Fruit fly (Drosophila melanogaster) whole organism, embryonic: ENCODE data around the gene CG8301.
A peak's percentile ranks its signal among the peaks of the same experiment; 100 is the strongest.

ENCODE experiments used
- Asciz ChIP-seq: fragments of 200-800 bp; sonication (Bioruptor generic); optimal IDR thresholded peaks from 2 replicates; lab custom pipeline; 2017; ENCODE audit warnings: missing biosample characterization, mild to moderate bottlenecking, missing genetic modification characterization, missing genetic modification reagents
- Atf6 ChIP-seq: fragments of 200-800 bp; sonication (Bioruptor generic); IDR thresholded peaks from 2 replicates; pipeline ENCODE4 v1.3.6; 2022; ENCODE audit warnings: missing biosample characterization, missing genetic modification characterization
- Blimp-1 ChIP-seq: fragments of 200-800 bp; sonication (Bioruptor generic); optimal IDR thresholded peaks from 3 replicates; lab custom pipeline; 2018; ENCODE audit warnings: missing biosample characterization, missing genetic modification characterization, mild to moderate bottlenecking, moderate library complexity, missing genetic modification reagents
- Bteb2 ChIP-seq: fragments of 200-800 bp; sonication (Bioruptor generic); optimal IDR thresholded peaks from 2 replicates; lab custom pipeline; 2016; ENCODE audit warnings: missing biosample characterization, missing genetic modification characterization
- CG10267 ChIP-seq: fragments of 200-800 bp; sonication (Bioruptor generic); optimal IDR thresholded peaks from 2 replicates; lab custom pipeline; 2018; ENCODE audit warnings: missing biosample characterization, mild to moderate bottlenecking, missing genetic modification characterization, moderate library complexity
- CG10462 ChIP-seq: fragments of 200-800 bp; sonication (Bioruptor generic); optimal IDR thresholded peaks from 2 replicates; lab custom pipeline; 2016; ENCODE audit warnings: missing biosample characterization, missing genetic modification characterization
- CG12236 ChIP-seq: fragments of 200-800 bp; sonication (Bioruptor generic); optimal IDR thresholded peaks from 2 replicates; lab custom pipeline; 2016; ENCODE audit warnings: missing biosample characterization, missing genetic modification characterization
- CG1233 ChIP-seq: fragments of 200-800 bp; sonication (Bioruptor generic); optimal IDR thresholded peaks from 4 replicates; lab custom pipeline; 2018; ENCODE audit warnings: missing biosample characterization, mild to moderate bottlenecking, missing genetic modification characterization
- CG12744 ChIP-seq: fragments of 200-800 bp; sonication (Bioruptor generic); optimal IDR thresholded peaks from 2 replicates; lab custom pipeline; 2016; ENCODE audit warnings: missing biosample characterization, missing genetic modification characterization
- CG13624 ChIP-seq: fragments of 200-800 bp; sonication (Bioruptor generic); optimal IDR thresholded peaks from 2 replicates; lab custom pipeline; 2016; ENCODE audit warnings: missing biosample characterization, missing genetic modification characterization
- CG14050 ChIP-seq: fragments of 200-800 bp; sonication (Bioruptor generic); IDR thresholded peaks from 3 replicates; pipeline ENCODE4 v1.3.6; 2022; ENCODE audit warnings: missing biosample characterization, missing genetic modification characterization
- CG14441 ChIP-seq: fragments of 200-800 bp; sonication (Bioruptor generic); IDR thresholded peaks from 2 replicates; pipeline ENCODE4 v1.3.6; 2022; ENCODE audit warnings: missing biosample characterization, missing genetic modification characterization
- CG14860 ChIP-seq: fragments of 200-800 bp; sonication (Bioruptor generic); IDR thresholded peaks from 3 replicates; pipeline ENCODE4 v1.3.6; 2022; ENCODE audit warnings: missing biosample characterization, missing genetic modification characterization; ENCODE audit not compliant: partially characterized antibody
- CG17361 ChIP-seq: fragments of 200-800 bp; sonication (Bioruptor generic); IDR thresholded peaks from 3 replicates; pipeline ENCODE4 v1.3.6; 2022; ENCODE audit warnings: missing biosample characterization, missing genetic modification characterization
- CG1832 ChIP-seq: fragments of 200-800 bp; sonication (Bioruptor generic); optimal IDR thresholded peaks from 2 replicates; lab custom pipeline; 2017; ENCODE audit warnings: missing biosample characterization, mild to moderate bottlenecking, missing genetic modification characterization, inconsistent platforms
- CG31441 ChIP-seq: fragments of 200-800 bp; sonication (Bioruptor generic); IDR thresholded peaks from 2 replicates; pipeline ENCODE4 v1.3.6; 2022; ENCODE audit warnings: missing biosample characterization, missing genetic modification characterization
- CG33213 ChIP-seq: fragments of 200-800 bp; sonication (Bioruptor generic); optimal IDR thresholded peaks from 3 replicates; lab custom pipeline; 2016; ENCODE audit warnings: missing biosample characterization, missing genetic modification characterization
- CG4328 ChIP-seq: fragments of 200-800 bp; sonication (Bioruptor generic); optimal IDR thresholded peaks from 3 replicates; lab custom pipeline; 2017; ENCODE audit warnings: missing biosample characterization, missing genetic modification reagents, missing genetic modification characterization
- CG5180 ChIP-seq: fragments of 200-800 bp; sonication (Bioruptor generic); optimal IDR thresholded peaks from 3 replicates; lab custom pipeline; 2017; ENCODE audit warnings: missing biosample characterization, missing genetic modification characterization, mild to moderate bottlenecking, moderate library complexity, missing genetic modification reagents
- CG7556 ChIP-seq: fragments of 200-800 bp; sonication (Bioruptor generic); optimal IDR thresholded peaks from 2 replicates; lab custom pipeline; 2017; ENCODE audit warnings: missing biosample characterization, mild to moderate bottlenecking, missing genetic modification characterization
- CG8388 ChIP-seq: fragments of 200-800 bp; sonication (Bioruptor generic); optimal IDR thresholded peaks from 2 replicates; lab custom pipeline; 2019; ENCODE audit warnings: missing biosample characterization, mild to moderate bottlenecking, missing genetic modification characterization, moderate library complexity
- CTCF ChIP-seq: fragments of 200-800 bp; sonication (Bioruptor generic); optimal IDR thresholded peaks from 2 replicates; lab custom pipeline; 2017; ENCODE audit warnings: missing biosample characterization, mild to moderate bottlenecking, missing genetic modification characterization, moderate library complexity
- Dip2 ChIP-seq: fragments of 200-800 bp; sonication (Bioruptor generic); IDR thresholded peaks from 2 replicates; pipeline ENCODE4 v1.3.6; 2022; ENCODE audit warnings: missing biosample characterization, missing genetic modification characterization
- Dref ChIP-seq: fragments of 200-800 bp; sonication (Bioruptor generic); IDR thresholded peaks from 2 replicates; pipeline ENCODE4 v1.3.6; 2022; ENCODE audit warnings: missing biosample characterization, missing genetic modification characterization
- ERR ChIP-seq: fragments of 200-800 bp; sonication (Bioruptor generic); optimal IDR thresholded peaks from 2 replicates; lab custom pipeline; 2016; ENCODE audit warnings: missing biosample characterization, missing genetic modification characterization
- Ets65A ChIP-seq: fragments of 200-800 bp; sonication (Bioruptor generic); peaks from one replicate; lab custom pipeline; 2016; ENCODE audit warnings: missing biosample characterization, missing genetic modification characterization
- Fer1 ChIP-seq: fragments of 200-800 bp; sonication (Bioruptor generic); optimal IDR thresholded peaks from 2 replicates; lab custom pipeline; 2017; ENCODE audit warnings: missing biosample characterization, mild to moderate bottlenecking, missing genetic modification characterization
- Fer3 ChIP-seq: fragments of 200-800 bp; sonication (Bioruptor generic); optimal IDR thresholded peaks from 2 replicates; lab custom pipeline; 2018; ENCODE audit warnings: missing biosample characterization, mild to moderate bottlenecking, missing genetic modification characterization, moderate library complexity
- HLH3B ChIP-seq: fragments of 200-800 bp; sonication (Bioruptor generic); IDR thresholded peaks from 2 replicates; pipeline ENCODE4 v1.3.6; 2022; ENCODE audit warnings: missing biosample characterization, missing genetic modification characterization
- MTF-1 ChIP-seq: fragments of 200-800 bp; sonication (Bioruptor generic); optimal IDR thresholded peaks from 2 replicates; lab custom pipeline; 2018; ENCODE audit warnings: missing biosample characterization, mild to moderate bottlenecking, missing genetic modification characterization, borderline replicate concordance
- Pdp1 ChIP-seq, 2 experiments: fragments of 200-800 bp; sonication (Bioruptor generic); optimal IDR thresholded peaks; 3 replicates each; lab custom pipeline; 2016; ENCODE audit warnings: missing biosample characterization in 2 of 2, missing genetic modification characterization in 2 of 2, mild to moderate bottlenecking in 1 of 2, moderate library complexity in 1 of 2
- Sry-β ChIP-seq: fragments of 200-800 bp; sonication (Bioruptor generic); optimal IDR thresholded peaks from 2 replicates; lab custom pipeline; 2018; ENCODE audit warnings: missing biosample characterization, mild to moderate bottlenecking, missing genetic modification characterization, moderate library complexity
- Vsx1 ChIP-seq: fragments of 200-800 bp; sonication (Bioruptor generic); optimal IDR thresholded peaks from 2 replicates; lab custom pipeline; 2017; ENCODE audit warnings: missing biosample characterization, mild to moderate bottlenecking, missing genetic modification characterization, missing genetic modification reagents
- bcd ChIP-seq: fragments of 200-800 bp; sonication (Bioruptor generic); optimal IDR thresholded peaks from 2 replicates; lab custom pipeline; 2017; ENCODE audit warnings: missing biosample characterization, mild to moderate bottlenecking, missing genetic modification characterization
- chinmo ChIP-seq: fragments of 200-800 bp; sonication (Bioruptor generic); IDR thresholded peaks from 4 replicates; pipeline ENCODE4 v1.3.6; 2022; ENCODE audit warnings: missing biosample characterization, missing genetic modification characterization; ENCODE audit not compliant: partially characterized antibody
- chn ChIP-seq: fragments of 200-800 bp; sonication (Bioruptor generic); optimal IDR thresholded peaks from 2 replicates; lab custom pipeline; 2016; ENCODE audit warnings: missing biosample characterization, missing genetic modification characterization
- ci ChIP-seq: fragments of 200-800 bp; sonication (Bioruptor generic); IDR thresholded peaks from 3 replicates; pipeline ENCODE4 v1.3.6; 2022; ENCODE audit warnings: missing biosample characterization, missing genetic modification characterization
- danr ChIP-seq: fragments of 200-800 bp; sonication (Bioruptor generic); IDR thresholded peaks from 2 replicates; pipeline ENCODE4 v1.3.6; 2022; ENCODE audit warnings: missing biosample characterization, missing genetic modification characterization
- dimm ChIP-seq: fragments of 200-800 bp; sonication (Bioruptor generic); IDR thresholded peaks from 2 replicates; pipeline ENCODE4 v1.3.6; 2022; ENCODE audit warnings: missing biosample characterization, missing genetic modification characterization
- dpn ChIP-seq, 2 experiments: fragments of 200-800 bp; sonication (Bioruptor generic); optimal IDR thresholded peaks; 3 replicates each; lab custom pipeline; 2016; ENCODE audit warnings: missing biosample characterization in 2 of 2, missing genetic modification characterization in 2 of 2
- gsb ChIP-seq: fragments of 200-800 bp; sonication (Bioruptor generic); IDR thresholded peaks from 2 replicates; pipeline ENCODE4 v1.3.6; 2022; ENCODE audit warnings: missing biosample characterization, missing genetic modification characterization
- lbe ChIP-seq: fragments of 200-800 bp; sonication (Bioruptor generic); optimal IDR thresholded peaks from 2 replicates; lab custom pipeline; 2016; ENCODE audit warnings: missing biosample characterization, mild to moderate bottlenecking, missing genetic modification characterization
- maf-S ChIP-seq: fragments of 200-800 bp; sonication (Bioruptor generic); optimal IDR thresholded peaks from 2 replicates; lab custom pipeline; 2016; ENCODE audit warnings: missing biosample characterization, missing genetic modification characterization
- mirr ChIP-seq: fragments of 200-800 bp; sonication (Bioruptor generic); optimal IDR thresholded peaks from 3 replicates; lab custom pipeline; 2018; ENCODE audit warnings: missing biosample characterization, mild to moderate bottlenecking, missing genetic modification characterization
- nerfin-1 ChIP-seq: fragments of 200-800 bp; sonication (Bioruptor generic); optimal IDR thresholded peaks from 3 replicates; lab custom pipeline; 2019; ENCODE audit warnings: missing biosample characterization, mild to moderate bottlenecking, missing genetic modification characterization, moderate library complexity
- nerfin-2 ChIP-seq: fragments of 200-800 bp; sonication (Bioruptor generic); IDR thresholded peaks from 2 replicates; pipeline ENCODE4 v1.3.6; 2022; ENCODE audit warnings: missing biosample characterization, missing genetic modification characterization; ENCODE audit not compliant: partially characterized antibody
- onecut ChIP-seq: fragments of 200-800 bp; sonication (Bioruptor generic); IDR thresholded peaks from 2 replicates; pipeline ENCODE4 v1.3.6; 2022; ENCODE audit warnings: missing biosample characterization, missing genetic modification characterization
- pan ChIP-seq, 4 experiments: fragments of >200 bp in 3 of 4; fragments of 200-800 bp in 1 of 4; sonication (Bioruptor generic) in 1 of 4; optimal IDR thresholded peaks in 3 of 4; IDR thresholded peaks in 1 of 4; 2 replicates each; pipeline versions ENCODE4 v1.3.6 to Lab custom; 2017 to 2022; ENCODE audit warnings: missing biosample characterization in 2 of 4, missing genetic modification characterization in 2 of 4, mixed read lengths in 1 of 4
- run ChIP-seq: fragments of 200-800 bp; sonication (Bioruptor generic); optimal IDR thresholded peaks from 3 replicates; lab custom pipeline; 2018; ENCODE audit warnings: missing biosample characterization, mild to moderate bottlenecking, missing genetic modification characterization
- unpg ChIP-seq: fragments of 200-800 bp; sonication (Bioruptor generic); optimal IDR thresholded peaks from 3 replicates; lab custom pipeline; 2018; ENCODE audit warnings: missing biosample characterization, mild to moderate bottlenecking, missing genetic modification characterization, moderate library complexity

Gene CG8301

DNA sequence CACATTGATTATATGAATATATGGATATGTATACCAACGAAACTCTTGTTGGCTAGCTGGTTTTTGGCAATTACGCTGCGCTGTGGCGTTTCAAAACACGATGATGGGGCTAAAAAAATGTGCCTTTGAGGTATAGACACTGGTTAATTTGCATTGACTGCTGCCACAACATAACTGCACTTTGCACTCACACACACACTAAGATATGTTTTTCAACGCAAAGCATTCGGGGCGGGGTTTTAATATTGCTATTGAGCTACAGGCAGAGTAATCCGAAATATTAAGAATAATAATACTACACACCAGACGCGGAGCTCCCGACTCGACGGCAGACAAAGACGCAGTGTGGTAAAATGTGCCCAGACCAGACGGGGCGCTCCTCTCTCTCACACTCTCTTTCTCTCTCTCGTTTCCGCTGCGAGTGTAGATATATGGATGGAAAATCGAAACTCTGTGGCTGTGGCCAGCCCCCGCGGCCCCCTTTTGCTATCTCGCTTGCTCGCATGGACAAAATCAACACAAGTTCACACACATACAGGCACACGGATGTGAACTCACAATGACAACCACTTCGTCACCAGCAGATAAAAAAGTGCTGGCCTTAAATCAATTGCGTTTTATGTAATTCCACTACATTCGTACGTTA lies 30.0 kb upstream of the CG8301 start (continued):
- TF ChIP-seq Pdp1 (GFP tag; optimal IDR thresholded peaks at IDR 0.05; lab: Kevin White, UChicago) (peak; percentile 11 to 74), Sry-β (GFP tag; lab: Kevin White, UChicago) (peak; percentile 22), CG14050 (no peak), unpg (GFP tag; lab: Kevin White, UChicago) (peak; percentile 16), chn (GFP tag; lab: Kevin White, UChicago) (peak; percentile 76), ci (GFP tag; lab: Robert Waterston, UW) (no peak), nerfin-1 (peak; percentile 43), Dip2 (GFP tag; lab: Robert Waterston, UW) (no peak), HLH3B (GFP tag; lab: Robert Waterston, UW) (no peak), lbe (peak; percentile 58), onecut (peak; percentile 98), CG12236 (GFP tag; lab: Kevin White, UChicago) (no peak), Dref (no peak), Atf6 (no peak), CG14860 (GFP tag; lab: Robert Waterston, UW) (no peak), nerfin-2 (GFP tag; lab: Robert Waterston, UW) (no peak), CG1832 (GFP tag; lab: Kevin White, UChicago) (peak; percentile 90), CG17361 (GFP tag; lab: Robert Waterston, UW) (no peak), Asciz (GFP tag; lab: Kevin White, UChicago) (peak; percentile 50), gsb (GFP tag; lab: Robert Waterston, UW) (no peak), CG7556 (GFP tag; lab: Kevin White, UChicago) (peak; percentile 31), danr (GFP tag; lab: Robert Waterston, UW) (no peak), CTCF (GFP tag; lab: Kevin White, UChicago) (peak; percentile 13), CG13624 (GFP tag; lab: Kevin White, UChicago) (peak; percentile 74), Bteb2 (no peak), CG10267 (tag; lab: Kevin White, UChicago) (no peak), CG4328 (peak; percentile 56), CG14441 (GFP tag; lab: Robert Waterston, UW) (no peak), CG12744 (GFP tag; lab: Kevin White, UChicago) (peak; percentile 38), run (tag; lab: Kevin White, UChicago) (peak; percentile 49), CG5180 (GFP tag; lab: Kevin White, UChicago) (peak; percentile 59), Fer3 (tag; lab: Kevin White, UChicago) (peak; percentile 21), CG1233 (GFP tag; lab: Kevin White, UChicago) (peak; percentile 54), dimm (GFP tag; lab: Robert Waterston, UW) (no peak), bcd (no peak), CG33213 (peak; percentile 23), pan (optimal IDR thresholded peaks at IDR 0.05; lab: Kevin White, UChicago) (no peak), pan (GFP tag; optimal IDR thresholded peaks at IDR 0.05 in 1 of 2, IDR thresholded peaks at IDR 0.05 in 1 of 2) (no peak), CG31441 (GFP tag; lab: Robert Waterston, UW) (no peak), dpn (GFP tag; optimal IDR thresholded peaks at IDR 0.05; lab: Kevin White, UChicago) (peak; percentile 5 to 12), chinmo (no peak), maf-S (GFP tag; lab: Kevin White, UChicago) (peak; percentile 37), Vsx1 (GFP tag; lab: Kevin White, UChicago) (peak; percentile 24), mirr (peak; percentile 96), ERR (GFP tag; lab: Kevin White, UChicago) (peak; percentile 69), Ets65A (GFP tag; lab: Kevin White, UChicago) (no peak), CG10462 (GFP tag; lab: Kevin White, UChicago) (no peak), Fer1 (GFP tag; lab: Kevin White, UChicago) (peak; percentile 82), Blimp-1 (no peak), MTF-1 (peak; percentile 79), CG8388 (GFP tag; lab: Kevin White, UChicago) (no peak)
